Fruit fly (Drosophila melanogaster) whole organism, embryonic: Measurements from ENCODE around the gene ND-30.

Source experiments
- Aef1 ChIP-seq: fragments of 200-800 bp; sonication (Bioruptor generic); IDR thresholded peaks from 3 replicates; pipeline ENCODE4 v1.3.6; 2022; ENCODE audit warnings: missing biosample characterization, missing genetic modification characterization
- Bteb2 ChIP-seq: fragments of 200-800 bp; sonication (Bioruptor generic); optimal IDR thresholded peaks from 2 replicates; lab custom pipeline; 2016; ENCODE audit warnings: missing biosample characterization, missing genetic modification characterization
- CG10654 ChIP-seq: fragments of 200-800 bp; sonication (Bioruptor generic); optimal IDR thresholded peaks from 2 replicates; lab custom pipeline; 2016; ENCODE audit warnings: missing biosample characterization, missing genetic modification characterization
- CG10979 ChIP-seq: fragments of 200-800 bp; sonication (Bioruptor generic); optimal IDR thresholded peaks from 2 replicates; lab custom pipeline; 2018; ENCODE audit warnings: missing biosample characterization, mild to moderate bottlenecking, missing genetic modification characterization, moderate library complexity
- CG12236 ChIP-seq: fragments of 200-800 bp; sonication (Bioruptor generic); optimal IDR thresholded peaks from 2 replicates; lab custom pipeline; 2016; ENCODE audit warnings: missing biosample characterization, missing genetic modification characterization
- CG14014 ChIP-seq: fragments of 200-800 bp; sonication (Bioruptor generic); IDR thresholded peaks from 2 replicates; pipeline ENCODE4 v1.3.6; 2022; ENCODE audit warnings: missing biosample characterization, missing genetic modification characterization
- CG17912 ChIP-seq: fragments of 200-800 bp; sonication (Bioruptor generic); optimal IDR thresholded peaks from 2 replicates; lab custom pipeline; 2018; ENCODE audit warnings: missing biosample characterization, mild to moderate bottlenecking, missing genetic modification characterization
- CG2678 ChIP-seq: fragments of 200-800 bp; sonication (Bioruptor generic); optimal IDR thresholded peaks from 3 replicates; lab custom pipeline; 2019; ENCODE audit warnings: missing biosample characterization, mild to moderate bottlenecking, missing genetic modification characterization, moderate library complexity
- CG31365 ChIP-seq: fragments of 200-800 bp; sonication (Bioruptor generic); optimal IDR thresholded peaks from 2 replicates; lab custom pipeline; 2018; ENCODE audit warnings: missing biosample characterization, mild to moderate bottlenecking, missing genetic modification characterization
- CG31388 ChIP-seq: fragments of 200-800 bp; sonication (Bioruptor generic); optimal IDR thresholded peaks from 2 replicates; lab custom pipeline; 2016; ENCODE audit warnings: missing biosample characterization, missing genetic modification characterization
- CG32532 ChIP-seq: fragments of 200-800 bp; sonication (Bioruptor generic); IDR thresholded peaks from 2 replicates; pipeline ENCODE4 v1.3.6; 2022; ENCODE audit warnings: missing biosample characterization, missing genetic modification characterization
- CG34422 ChIP-seq: fragments of 200-800 bp; sonication (Bioruptor generic); IDR thresholded peaks from 3 replicates; pipeline ENCODE4 v1.3.6; 2022; ENCODE audit warnings: missing biosample characterization, missing genetic modification characterization
- CG4328 ChIP-seq: fragments of 200-800 bp; sonication (Bioruptor generic); optimal IDR thresholded peaks from 3 replicates; lab custom pipeline; 2017; ENCODE audit warnings: missing biosample characterization, missing genetic modification reagents, missing genetic modification characterization
- CG6654 ChIP-seq: fragments of 200-800 bp; sonication (Bioruptor generic); optimal IDR thresholded peaks from 2 replicates; lab custom pipeline; 2017; ENCODE audit warnings: missing biosample characterization, mild to moderate bottlenecking, missing genetic modification characterization
- CG6765 ChIP-seq: fragments of 200-800 bp; sonication (Bioruptor generic); optimal IDR thresholded peaks from 3 replicates; lab custom pipeline; 2017; ENCODE audit warnings: missing biosample characterization, mild to moderate bottlenecking, missing genetic modification characterization
- CG6813 ChIP-seq: fragments of 200-800 bp; sonication (Bioruptor generic); optimal IDR thresholded peaks from 2 replicates; lab custom pipeline; 2017; ENCODE audit warnings: missing biosample characterization, missing genetic modification characterization, mild to moderate bottlenecking, moderate library complexity, missing genetic modification reagents
- CG6854 ChIP-seq: fragments of 200-800 bp; sonication (Bioruptor generic); optimal IDR thresholded peaks from 3 replicates; lab custom pipeline; 2017; ENCODE audit warnings: missing biosample characterization, mild to moderate bottlenecking, missing genetic modification characterization
- CG8089 ChIP-seq: fragments of 200-800 bp; sonication (Bioruptor generic); optimal IDR thresholded peaks from 3 replicates; lab custom pipeline; 2016; ENCODE audit warnings: missing biosample characterization, missing genetic modification characterization
- CG8359 ChIP-seq: fragments of 200-800 bp; sonication (Bioruptor generic); optimal IDR thresholded peaks from 2 replicates; lab custom pipeline; 2017; ENCODE audit warnings: missing biosample characterization, mild to moderate bottlenecking, missing genetic modification characterization, borderline replicate concordance
- CG9215 ChIP-seq: fragments of 200-800 bp; sonication (Bioruptor generic); IDR thresholded peaks from 2 replicates; pipeline ENCODE4 v1.3.6; 2022; ENCODE audit warnings: missing biosample characterization, missing genetic modification characterization
- CG9797 ChIP-seq: fragments of 200-800 bp; sonication (Bioruptor generic); optimal IDR thresholded peaks from 3 replicates; lab custom pipeline; 2018; ENCODE audit warnings: missing biosample characterization, mild to moderate bottlenecking, missing genetic modification characterization
- Dad ChIP-seq: fragments of 200-800 bp; sonication (Bioruptor generic); optimal IDR thresholded peaks from 3 replicates; lab custom pipeline; 2016; ENCODE audit warnings: missing biosample characterization, missing genetic modification characterization
- Dek ChIP-seq: fragments of 200-800 bp; sonication (Bioruptor generic); optimal IDR thresholded peaks from 3 replicates; lab custom pipeline; 2019; ENCODE audit warnings: missing biosample characterization, mild to moderate bottlenecking, missing genetic modification characterization, moderate library complexity
- Lim3 ChIP-seq: fragments of 200-800 bp; sonication (Bioruptor generic); IDR thresholded peaks from 2 replicates; pipeline ENCODE4 v1.3.6; 2022; ENCODE audit warnings: missing biosample characterization, missing genetic modification characterization
- Mrtf ChIP-seq: fragments of 200-800 bp; sonication (Bioruptor generic); IDR thresholded peaks from 3 replicates; pipeline ENCODE4 v1.3.6; 2022; ENCODE audit warnings: missing biosample characterization, missing genetic modification characterization
- Nf-YB ChIP-seq: fragments of 200-800 bp; sonication (Bioruptor generic); optimal IDR thresholded peaks from 3 replicates; lab custom pipeline; 2019; ENCODE audit warnings: missing biosample characterization, mild to moderate bottlenecking, missing genetic modification characterization, moderate library complexity
- Usf ChIP-seq: fragments of 200-800 bp; sonication (Bioruptor generic); optimal IDR thresholded peaks from 2 replicates; lab custom pipeline; 2017; ENCODE audit warnings: missing genotype, missing biosample characterization, missing genetic modification characterization
- aop ChIP-seq: fragments of 200-800 bp; sonication (Bioruptor generic); IDR thresholded peaks from 2 replicates; pipeline ENCODE4 v1.3.6; 2022; ENCODE audit warnings: missing biosample characterization, missing genetic modification characterization
- ash1 ChIP-seq: fragments of 200-800 bp; sonication (Bioruptor generic); optimal IDR thresholded peaks from 2 replicates; lab custom pipeline; 2018; ENCODE audit warnings: missing biosample characterization, mild to moderate bottlenecking, missing genetic modification characterization
- ato ChIP-seq: fragments of 200-800 bp; sonication (Bioruptor generic); IDR thresholded peaks from 2 replicates; pipeline ENCODE4 v1.3.6; 2022; ENCODE audit warnings: missing biosample characterization, missing genetic modification characterization; ENCODE audit not compliant: partially characterized antibody
- cg ChIP-seq: fragments of 200-800 bp; sonication (Bioruptor generic); optimal IDR thresholded peaks from 3 replicates; lab custom pipeline; 2019; ENCODE audit warnings: missing biosample characterization, mild to moderate bottlenecking, missing genetic modification characterization, moderate library complexity
- dimm ChIP-seq: fragments of 200-800 bp; sonication (Bioruptor generic); IDR thresholded peaks from 2 replicates; pipeline ENCODE4 v1.3.6; 2022; ENCODE audit warnings: missing biosample characterization, missing genetic modification characterization
- fd3F ChIP-seq: fragments of 200-800 bp; sonication (Bioruptor generic); optimal IDR thresholded peaks from 2 replicates; lab custom pipeline; 2018; ENCODE audit warnings: missing biosample characterization, mild to moderate bottlenecking, missing genetic modification characterization, moderate library complexity
- fd64A ChIP-seq: fragments of 200-800 bp; sonication (Bioruptor generic); optimal IDR thresholded peaks from 3 replicates; lab custom pipeline; 2018; ENCODE audit warnings: missing biosample characterization, mild to moderate bottlenecking, missing genetic modification characterization
- hkb ChIP-seq, 2 experiments: fragments of 200-800 bp in 1 of 2; fragments of >200 bp in 1 of 2; sonication (Bioruptor generic) in 1 of 2; IDR thresholded peaks in 1 of 2; optimal IDR thresholded peaks in 1 of 2; 2 replicates each; pipeline versions ENCODE4 v1.3.6 to Lab custom; 2017 to 2022; ENCODE audit warnings: missing biosample characterization in 1 of 2, missing genetic modification characterization in 1 of 2
- kay ChIP-seq: fragments of 200-800 bp; sonication (Bioruptor generic); optimal IDR thresholded peaks from 2 replicates; lab custom pipeline; 2016; ENCODE audit warnings: missing biosample characterization, missing genetic modification characterization
- lmd ChIP-seq: fragments of 200-800 bp; sonication (Bioruptor generic); IDR thresholded peaks from 2 replicates; pipeline ENCODE4 v1.3.6; 2022; ENCODE audit warnings: missing biosample characterization, missing genetic modification characterization
- mirr ChIP-seq: fragments of 200-800 bp; sonication (Bioruptor generic); optimal IDR thresholded peaks from 3 replicates; lab custom pipeline; 2018; ENCODE audit warnings: missing biosample characterization, mild to moderate bottlenecking, missing genetic modification characterization
- otp ChIP-seq: fragments of 200-800 bp; sonication (Bioruptor generic); IDR thresholded peaks from 3 replicates; pipeline ENCODE4, ENCODE4 v1.3.6; 2022; ENCODE audit warnings: missing biosample characterization, missing genetic modification characterization
- peb ChIP-seq: fragments of 200-800 bp; sonication (Bioruptor generic); IDR thresholded peaks from 2 replicates; pipeline ENCODE4 v1.3.6; 2022; ENCODE audit warnings: missing biosample characterization, missing genetic modification characterization
- pum ChIP-seq: fragments of 200-800 bp; sonication (Bioruptor generic); optimal IDR thresholded peaks from 2 replicates; lab custom pipeline; 2016; ENCODE audit warnings: missing biosample characterization, missing genetic modification characterization
- pzg ChIP-seq: fragments of 200-800 bp; sonication (Bioruptor generic); optimal IDR thresholded peaks from 3 replicates; lab custom pipeline; 2018; ENCODE audit warnings: missing biosample characterization, mild to moderate bottlenecking, missing genetic modification characterization, moderate library complexity
- ranshi ChIP-seq: fragments of 200-800 bp; sonication (Bioruptor generic); IDR thresholded peaks from 2 replicates; pipeline ENCODE4 v1.3.6; 2022; ENCODE audit warnings: missing biosample characterization, missing genetic modification characterization
- ro ChIP-seq: fragments of 200-800 bp; sonication (Bioruptor generic); IDR thresholded peaks from 2 replicates; pipeline ENCODE4 v1.3.6; 2022; ENCODE audit warnings: missing biosample characterization, missing genetic modification characterization
- salm ChIP-seq: fragments of 200-800 bp; sonication (Bioruptor generic); optimal IDR thresholded peaks from 2 replicates; lab custom pipeline; 2018; ENCODE audit warnings: missing biosample characterization, mild to moderate bottlenecking, missing genetic modification characterization
- schlank ChIP-seq: fragments of 200-800 bp; sonication (Bioruptor generic); optimal IDR thresholded peaks from 2 replicates; lab custom pipeline; 2018; ENCODE audit warnings: missing biosample characterization, mild to moderate bottlenecking, missing genetic modification characterization
- sima ChIP-seq: fragments of 200-800 bp; sonication (Bioruptor generic); optimal IDR thresholded peaks from 2 replicates; lab custom pipeline; 2016; ENCODE audit warnings: missing biosample characterization, missing genetic modification characterization
- wor ChIP-seq: fragments of 200-800 bp; sonication (Bioruptor generic); IDR thresholded peaks from 2 replicates; pipeline ENCODE4 v1.3.6; 2022; ENCODE audit warnings: missing biosample characterization, missing genetic modification characterization
- zen ChIP-seq: fragments of 200-800 bp; sonication (Bioruptor generic); optimal IDR thresholded peaks from 3 replicates; lab custom pipeline; 2018; ENCODE audit warnings: missing biosample characterization, mild to moderate bottlenecking, missing genetic modification characterization, moderate library complexity
- zen2 ChIP-seq: fragments of 200-800 bp; sonication (Bioruptor generic); IDR thresholded peaks from 3 replicates; pipeline ENCODE4 v1.3.6; 2022; ENCODE audit warnings: missing biosample characterization, missing genetic modification characterization; ENCODE audit not compliant: partially characterized antibody

Gene ND-30

DNA sequence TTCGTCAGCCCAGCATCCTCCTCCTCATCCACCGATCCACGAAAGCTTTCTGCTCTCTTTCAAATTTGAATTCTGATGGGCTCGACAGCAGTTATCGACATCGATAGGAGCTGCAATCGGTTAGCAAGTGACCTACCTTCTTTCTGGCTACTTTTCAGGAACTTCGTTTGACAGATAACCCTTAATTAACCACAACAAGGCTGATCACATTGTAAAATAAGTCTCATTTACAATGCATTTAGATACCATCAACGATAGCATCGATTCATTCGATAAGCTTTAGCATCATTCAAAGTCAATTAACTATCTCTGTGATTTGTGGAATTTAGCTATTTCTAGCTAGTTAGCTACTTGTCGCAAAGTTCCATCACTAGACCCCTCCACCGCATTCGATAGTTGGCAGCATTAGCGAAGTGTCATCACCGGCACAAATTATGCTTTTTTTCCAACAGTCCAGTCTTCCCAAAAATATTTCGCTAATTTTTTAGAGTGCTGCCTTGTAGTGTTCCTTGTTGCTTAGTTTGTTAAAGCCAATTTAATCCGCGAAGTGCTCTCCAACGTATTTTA is 19.2 kb upstream of the ND-30 start, which contains the start of the genes MnM and Girdin (continued):
- no peak for TF ChIP-seq CG31365 (tag; lab: Kevin White, UChicago)
- no peak for TF ChIP-seq CG8359 (GFP tag; lab: Kevin White, UChicago)
- peak; percentile 82 for TF ChIP-seq pzg (GFP tag; lab: Kevin White, UChicago)
- peak; percentile 50 for TF ChIP-seq CG9797 (GFP tag; lab: Kevin White, UChicago)
- TF ChIP-seq fd64A (GFP tag; lab: Kevin White, UChicago) = no peak
- no peak for TF ChIP-seq CG17912 (GFP tag; lab: Kevin White, UChicago)
- TF ChIP-seq hkb (optimal IDR thresholded peaks at IDR 0.05; lab: Kevin White, UChicago) = peak; percentile 89
- no peak for TF ChIP-seq hkb (GFP tag; IDR thresholded peaks at IDR 0.05; lab: Robert Waterston, UW)
- TF ChIP-seq mirr (GFP tag; lab: Kevin White, UChicago) = no peak
- no peak for TF ChIP-seq schlank (tag; lab: Kevin White, UChicago)
- no peak for TF ChIP-seq salm (tag; lab: Kevin White, UChicago)
- no peak for TF ChIP-seq Mrtf (GFP tag; lab: Robert Waterston, UW)
- peak; percentile 36 for TF ChIP-seq CG10979 (tag; lab: Kevin White, UChicago)
- TF ChIP-seq CG31388 (GFP tag; lab: Kevin White, UChicago) = peak; percentile 17
- peak; percentile 37; the same call in 1 of the 2 replicates for TF ChIP-seq CG14014
- no peak for TF ChIP-seq Usf (GFP tag; lab: Kevin White, UChicago)
- no peak for TF ChIP-seq CG6654
- no peak for TF ChIP-seq CG2678 (tag; lab: Kevin White, UChicago)
- TF ChIP-seq wor (GFP tag; lab: Robert Waterston, UW) = peak; percentile 24; the same call in 1 of the 2 replicates
- TF ChIP-seq dimm (GFP tag; lab: Robert Waterston, UW) = no peak
- no peak for TF ChIP-seq Nf-YB (GFP tag; lab: Kevin White, UChicago)
- TF ChIP-seq Bteb2 = peak; percentile 69
- TF ChIP-seq CG6854 (GFP tag; lab: Kevin White, UChicago) = no peak
- TF ChIP-seq lmd (GFP tag; lab: Robert Waterston, UW) = peak; percentile 56
- TF ChIP-seq CG6813 = no peak
- TF ChIP-seq CG32532 (GFP tag; lab: Robert Waterston, UW) = peak; percentile 53; the same call in 1 of the 2 replicates
- no peak for TF ChIP-seq CG34422 (GFP tag; lab: Robert Waterston, UW)
- TF ChIP-seq pum (GFP tag; lab: Kevin White, UChicago) = peak; percentile 79
- peak; percentile 43 for TF ChIP-seq fd3F (GFP tag; lab: Kevin White, UChicago)
- TF ChIP-seq ato (GFP tag; lab: Robert Waterston, UW) = peak; percentile 64; the same call in 1 of the 2 replicates
- no peak for TF ChIP-seq cg (GFP tag; lab: Kevin White, UChicago)
- 0 out of 2 replicates have a peak, but pooled peaks have one; percentile 30 for TF ChIP-seq peb (GFP tag; lab: Robert Waterston, UW)
- peak; percentile 44 for TF ChIP-seq kay
- peak; percentile 54 for TF ChIP-seq zen (tag; lab: Kevin White, UChicago)
- TF ChIP-seq CG9215 (GFP tag; lab: Robert Waterston, UW) = peak; percentile 67
- TF ChIP-seq Dek (tag; lab: Kevin White, UChicago) = peak; percentile 29
- peak; percentile 64 for TF ChIP-seq CG8089 (GFP tag; lab: Kevin White, UChicago)
- no peak for TF ChIP-seq aop (GFP tag; lab: Robert Waterston, UW)
- peak; percentile 1 for TF ChIP-seq CG12236 (GFP tag; lab: Kevin White, UChicago)
- no peak; the same call in 2 of the 3 replicates for TF ChIP-seq zen2
- peak; percentile 60 for TF ChIP-seq Dad (GFP tag; lab: Kevin White, UChicago)
- TF ChIP-seq ro (GFP tag; lab: Robert Waterston, UW) = no peak
- no peak for TF ChIP-seq sima (GFP tag; lab: Kevin White, UChicago)
- TF ChIP-seq Lim3 (GFP tag; lab: Robert Waterston, UW) = no peak
- TF ChIP-seq CG6765 (GFP tag; lab: Kevin White, UChicago) = no peak
- peak; percentile 54; the same call in 1 of the 2 replicates for TF ChIP-seq ranshi (GFP tag; lab: Robert Waterston, UW)
- no peak for TF ChIP-seq otp
- TF ChIP-seq Aef1 = 0 out of 3 replicates have a peak, but pooled peaks have one; percentile 21
- TF ChIP-seq CG10654 (GFP tag; lab: Kevin White, UChicago) = peak; percentile 43
- no peak for TF ChIP-seq CG4328 (GFP tag; lab: Kevin White, UChicago)
- TF ChIP-seq ash1 (GFP tag; lab: Kevin White, UChicago) = no peak
